Worm (Caenorhabditis elegans): ENCODE data around the gene ssq-4.

ce11 chrIV:4969419-4969818, 46.9 kb upstream of the ssq-4 start, which contains the start of gene Y9C9A.13:
- TF ChIP-seq nfya-1 (tag; optimal IDR thresholded peaks at IDR 0.05) (no peak), elt-2 (tag; optimal IDR thresholded peaks at IDR 0.05) (no peak), rnt-1 (tag; optimal IDR thresholded peaks at IDR 0.05) (no peak), eyg-1 (tag; optimal IDR thresholded peaks at IDR 0.05) (no peak), pha-4 (tag; optimal IDR thresholded peaks at IDR 0.05) (no peak), dmd-4 (tag; optimal IDR thresholded peaks at IDR 0.05; ENCODE audit: borderline replicate concordance) (no peak), pax-1 (tag; optimal IDR thresholded peaks at IDR 0.05) (no peak)

All from whole organism, late embryonic.